Worm (Caenorhabditis elegans) whole organism, L1 larva: ENCODE data around the gene C50C3.12.
A peak's percentile ranks its signal among the peaks of the same experiment; 100 is the strongest.

Source experiments
- C04F5.9 ChIP-seq: sonication (generic microtip); optimal IDR thresholded peaks from 2 replicates; lab custom pipeline; 2016; ENCODE audit warnings: missing genetic modification characterization, missing compliant biosample characterization
- F16B12.6 ChIP-seq: fragments of 150-350 bp; optimal IDR thresholded peaks from 2 replicates; lab custom pipeline; 2014; ENCODE audit warnings: missing biosample characterization, missing genetic modification characterization
- aha-1 ChIP-seq: fragments of 150-350 bp; optimal IDR thresholded peaks from 2 replicates; lab custom pipeline; 2014; ENCODE audit warnings: missing biosample characterization, missing genetic modification characterization
- ama-1 ChIP-seq: fragments of 150-350 bp; optimal IDR thresholded peaks from 2 replicates; lab custom pipeline; 2014
- blmp-1 ChIP-seq: fragments of 150-350 bp; optimal IDR thresholded peaks from 2 replicates; lab custom pipeline; 2014; ENCODE audit warnings: missing biosample characterization, missing genetic modification characterization
- ceh-8 ChIP-seq: fragments of 200-800 bp; sonication (Bioruptor generic); optimal IDR thresholded peaks from 2 replicates; lab custom pipeline; 2018; ENCODE audit warnings: mild to moderate bottlenecking, missing genetic modification characterization, moderate library complexity, missing compliant biosample characterization
- ceh-82 ChIP-seq, 3 experiments: fragments of 150-350 bp in 1 of 3; sonication (generic microtip) in 2 of 3; optimal IDR thresholded peaks; 2 replicates each; lab custom pipeline; 2014 to 2017; ENCODE audit warnings: missing biosample characterization in 3 of 3, missing genetic modification characterization in 3 of 3
- dpl-1 ChIP-seq, 3 experiments: fragments of 150-350 bp in 2 of 3; sonication (generic microtip) in 1 of 3; optimal IDR thresholded peaks; 2 replicates each; lab custom pipeline; 2014 to 2017; ENCODE audit warnings: missing biosample characterization in 3 of 3, missing genetic modification characterization in 3 of 3, missing genetic modification reagents in 3 of 3
- dsc-1 ChIP-seq: sonication (generic microtip); optimal IDR thresholded peaks from 2 replicates; lab custom pipeline; 2016; ENCODE audit warnings: mild to moderate bottlenecking, missing genetic modification characterization, missing compliant biosample characterization
- efl-1 ChIP-seq, 4 experiments: fragments of 150-350 bp; optimal IDR thresholded peaks in 3 of 4; peaks in 1 of 4; 1 replicate in 1 of 4; 2 replicates in 3 of 4; lab custom pipeline; 2014; ENCODE audit warnings: missing biosample characterization in 2 of 4, missing genetic modification characterization in 2 of 4, missing genetic modification reagents in 2 of 4
- egl-13 ChIP-seq: sonication (generic microtip); optimal IDR thresholded peaks from 2 replicates; lab custom pipeline; 2016; ENCODE audit warnings: missing genotype, missing genetic modification reagents, missing genetic modification characterization, missing compliant biosample characterization
- egl-27 ChIP-seq, 2 experiments: fragments of 150-350 bp in 1 of 2; sonication (generic microtip); optimal IDR thresholded peaks; 3 replicates each; lab custom pipeline; 2017 to 2018; ENCODE audit warnings: missing biosample characterization in 2 of 2, missing genetic modification characterization in 2 of 2, missing genetic modification reagents in 2 of 2
- elt-2 ChIP-seq: sonication (generic microtip); optimal IDR thresholded peaks from 2 replicates; lab custom pipeline; 2016; ENCODE audit warnings: missing genetic modification characterization, mild to moderate bottlenecking, inconsistent platforms, missing compliant biosample characterization, missing genetic modification reagents
- fkh-4 ChIP-seq: sonication (generic microtip); optimal IDR thresholded peaks from 2 replicates; lab custom pipeline; 2016; ENCODE audit warnings: missing compliant biosample characterization, missing genetic modification characterization, borderline replicate concordance
- isw-1 ChIP-seq: fragments of 200-800 bp; sonication (Bioruptor generic); IDR thresholded peaks from 2 replicates; pipeline ENCODE4 v1.3.6; 2022; ENCODE audit warnings: missing genetic modification characterization, missing compliant biosample characterization
- lin-13 ChIP-seq: fragments of 150-350 bp; optimal IDR thresholded peaks from 2 replicates; lab custom pipeline; 2014; ENCODE audit warnings: missing biosample characterization, missing genetic modification reagents, missing genetic modification characterization
- lin-14 ChIP-seq: fragments of 200-800 bp; sonication (Bioruptor generic); optimal IDR thresholded peaks from 2 replicates; lab custom pipeline; 2018; ENCODE audit warnings: mild to moderate bottlenecking, missing genetic modification characterization, moderate library complexity, missing compliant biosample characterization
- lin-35 ChIP-seq, 2 experiments: fragments of 150-350 bp; optimal IDR thresholded peaks; 2 replicates each; lab custom pipeline; 2014; ENCODE audit warnings: missing biosample characterization in 2 of 2, missing genetic modification characterization in 2 of 2, missing genetic modification reagents in 2 of 2
- lin-39 ChIP-seq: fragments of 150-350 bp; optimal IDR thresholded peaks from 2 replicates; lab custom pipeline; 2014; ENCODE audit warnings: missing biosample characterization, missing genetic modification reagents, missing genetic modification characterization
- lir-3 ChIP-seq: sonication (generic microtip); optimal IDR thresholded peaks from 2 replicates; lab custom pipeline; 2016; ENCODE audit warnings: mild to moderate bottlenecking, missing genetic modification characterization, moderate library complexity, missing compliant biosample characterization; ENCODE audit not compliant: poor library complexity
- lsy-2 ChIP-seq, 2 experiments: fragments of 150-350 bp; optimal IDR thresholded peaks; 2 replicates each; lab custom pipeline; 2014; ENCODE audit warnings: missing biosample characterization in 2 of 2, missing genetic modification characterization in 2 of 2
- mdl-1 ChIP-seq, 2 experiments: fragments of 150-350 bp; optimal IDR thresholded peaks; 2 replicates each; lab custom pipeline; 2014 to 2017; ENCODE audit warnings: missing biosample characterization in 2 of 2, missing genetic modification characterization in 2 of 2, inconsistent platforms in 1 of 2
- mef-2 ChIP-seq: fragments of 150-350 bp; optimal IDR thresholded peaks from 2 replicates; lab custom pipeline; 2014; ENCODE audit warnings: missing biosample characterization, missing genetic modification characterization
- mep-1 ChIP-seq: fragments of 150-350 bp; optimal IDR thresholded peaks from 2 replicates; lab custom pipeline; 2014; ENCODE audit warnings: missing biosample characterization, missing genetic modification characterization
- nhr-11 ChIP-seq: fragments of 150-350 bp; optimal IDR thresholded peaks from 2 replicates; lab custom pipeline; 2014; ENCODE audit warnings: missing biosample characterization, missing genetic modification characterization
- nhr-19 ChIP-seq: fragments of 200-800 bp; sonication (Bioruptor generic); conservative IDR thresholded peaks from 2 replicates; pipeline ENCODE4 v1.3.6; 2022; ENCODE audit warnings: missing genetic modification characterization, missing compliant biosample characterization
- nhr-237 ChIP-seq: fragments of 150-350 bp; optimal IDR thresholded peaks from 2 replicates; lab custom pipeline; 2014; ENCODE audit warnings: missing biosample characterization, missing genetic modification characterization
- nhr-28 ChIP-seq: fragments of 150-350 bp; optimal IDR thresholded peaks from 2 replicates; lab custom pipeline; 2014; ENCODE audit warnings: missing biosample characterization, missing genetic modification characterization
- nhr-71 ChIP-seq: sonication (generic microtip); optimal IDR thresholded peaks from 2 replicates; lab custom pipeline; 2016; ENCODE audit warnings: mild to moderate bottlenecking, missing genetic modification characterization, moderate library complexity, missing compliant biosample characterization
- nhr-90 ChIP-seq: sonication (generic microtip); optimal IDR thresholded peaks from 2 replicates; lab custom pipeline; 2016; ENCODE audit warnings: mild to moderate bottlenecking, missing genetic modification characterization, missing compliant biosample characterization; ENCODE audit not compliant: poor library complexity
- pag-3 ChIP-seq: sonication (generic microtip); optimal IDR thresholded peaks from 2 replicates; lab custom pipeline; 2017; ENCODE audit warnings: missing genetic modification characterization, mild to moderate bottlenecking, missing compliant biosample characterization, antibody characterized with exemption, borderline replicate concordance; ENCODE audit not compliant: insufficient read depth
- pqm-1 ChIP-seq: sonication (generic microtip); optimal IDR thresholded peaks from 3 replicates; lab custom pipeline; 2017; ENCODE audit warnings: missing biosample characterization, missing genetic modification characterization
- rnt-1 ChIP-seq: sonication (generic microtip); optimal IDR thresholded peaks from 2 replicates; lab custom pipeline; 2016; ENCODE audit warnings: mild to moderate bottlenecking, missing genetic modification characterization, moderate library complexity, missing compliant biosample characterization
- skn-1 ChIP-seq: fragments of 150-350 bp; optimal IDR thresholded peaks from 2 replicates; lab custom pipeline; 2014; ENCODE audit warnings: missing biosample characterization, missing genetic modification characterization
- snu-23 ChIP-seq: sonication (generic microtip); optimal IDR thresholded peaks from 2 replicates; lab custom pipeline; 2016; ENCODE audit warnings: missing genetic modification characterization, missing compliant biosample characterization
- swsn-7 ChIP-seq: sonication (generic microtip); optimal IDR thresholded peaks from 2 replicates; lab custom pipeline; 2016; ENCODE audit warnings: missing genetic modification characterization, missing compliant biosample characterization
- tlp-1 ChIP-seq: fragments of 150-350 bp; optimal IDR thresholded peaks from 2 replicates; lab custom pipeline; 2014; ENCODE audit warnings: missing biosample characterization, missing genetic modification characterization
- unc-86 ChIP-seq: sonication (generic microtip); optimal IDR thresholded peaks from 2 replicates; lab custom pipeline; 2016; ENCODE audit warnings: missing genetic modification characterization, missing compliant biosample characterization
- ztf-11 ChIP-seq, 2 experiments: sonication (generic microtip); optimal IDR thresholded peaks; 2 replicates each; lab custom pipeline; 2016 to 2017; ENCODE audit warnings: missing genetic modification characterization in 2 of 2, missing biosample characterization in 1 of 2, missing compliant biosample characterization in 1 of 2

Gene C50C3.12

DNA sequence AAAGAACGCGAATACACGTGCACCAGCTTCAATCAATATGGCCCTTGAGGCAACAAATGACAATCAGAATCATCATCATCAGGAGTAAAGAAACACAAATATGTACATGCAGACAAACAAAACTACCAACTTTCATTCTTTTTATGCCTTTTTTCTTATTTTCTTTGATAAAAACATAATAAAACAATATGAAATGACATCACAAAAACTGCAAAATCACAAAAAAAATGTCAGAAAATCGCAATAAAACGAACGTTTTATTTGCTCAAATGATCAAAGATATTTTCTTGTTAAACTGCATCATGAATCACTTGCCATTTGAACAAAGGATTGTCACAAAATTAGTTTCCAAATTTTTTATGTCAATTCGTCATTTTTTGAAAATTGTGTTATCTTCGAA is 21.9 kb upstream of the C50C3.12 start:
- TF ChIP-seq nhr-19 (GFP tag; lab: Robert Waterston, UW): no peak
- no peak for TF ChIP-seq F16B12.6 (tag; lab: Kevin White, UChicago)
- no peak for TF ChIP-seq nhr-237 (tag; lab: Kevin White, UChicago)
- no peak for TF ChIP-seq swsn-7
- no peak for TF ChIP-seq isw-1 (GFP tag; lab: Robert Waterston, UW)
- TF ChIP-seq egl-27 (tag; optimal IDR thresholded peaks at IDR 0.05; lab: Kevin White, UChicago): no peak

DNA sequence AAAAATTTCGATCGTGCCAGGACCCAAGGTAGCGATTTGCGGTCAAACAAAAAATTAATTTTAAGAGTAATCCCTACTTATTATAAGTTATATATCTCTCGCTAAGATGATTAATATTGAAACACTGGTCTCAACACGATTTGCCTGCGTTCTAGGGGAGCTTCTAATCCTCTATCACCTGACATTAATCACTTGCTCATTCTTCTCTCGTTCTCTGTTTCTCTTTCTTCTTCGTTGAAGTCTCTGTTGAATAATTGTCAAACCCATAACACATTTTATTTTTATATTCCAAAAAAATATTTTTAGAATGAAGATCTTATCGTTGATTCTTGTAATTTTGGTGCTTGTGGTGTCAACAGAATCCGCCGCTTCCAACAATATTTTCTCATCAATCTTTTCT is 21.2 kb upstream of the C50C3.12 start, which contains the start of gene D2007.1:
D2007.1 (plus strand) TSS at position 301 of the 400 bp plus-strand sequence.
- TF ChIP-seq lir-3 (tag; lab: Kevin White, UChicago) (peak; percentile 11), lsy-2 (tag; optimal IDR thresholded peaks at IDR 0.05; lab: Kevin White, UChicago) (peak in 1 of 2 experiments; percentile 28), dsc-1 (tag; lab: Kevin White, UChicago) (peak; percentile 78), nhr-19 (GFP tag; lab: Robert Waterston, UW) (no peak), skn-1 (tag; lab: Kevin White, UChicago) (no peak), nhr-71 (tag; lab: Kevin White, UChicago) (peak; percentile 28)
- TF ChIP-seq, all 84 proteins: peak for 4

DNA sequence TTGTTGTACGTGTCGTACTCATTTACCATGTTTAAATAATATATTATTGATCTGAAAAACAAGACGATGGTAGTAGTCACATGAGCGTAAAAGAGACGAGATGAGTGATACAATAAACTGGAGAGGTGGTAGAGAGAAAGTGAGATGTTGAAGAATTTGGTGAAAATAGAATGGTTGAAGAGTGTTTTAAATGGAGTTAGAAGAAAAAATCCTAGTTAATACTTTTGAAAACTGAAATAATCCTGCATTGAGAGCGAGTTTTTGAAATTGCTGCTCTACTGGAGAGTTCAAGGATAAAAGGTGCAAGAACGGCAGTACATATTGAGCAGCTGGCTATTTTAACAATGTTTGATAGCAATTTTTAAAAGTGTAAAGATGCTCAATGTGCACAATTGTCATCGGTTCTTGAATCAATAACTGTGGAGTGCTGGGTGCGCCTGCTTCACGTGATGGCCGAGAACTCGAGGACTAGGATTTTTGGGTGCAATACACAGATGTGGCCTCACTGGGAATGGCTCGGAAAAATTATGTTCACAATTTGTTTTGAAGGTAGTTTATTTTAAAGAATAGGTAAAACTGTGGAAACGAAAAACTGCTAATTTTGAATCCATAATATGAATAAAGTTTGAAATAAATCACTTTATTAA is 18.1 kb upstream of the C50C3.12 start, which contains the start of gene atg-13:
atg-13 (minus strand) TSS at position 51 of the 647 bp plus-strand sequence.
- TF ChIP-seq dpl-1 (GFP tag; optimal IDR thresholded peaks at IDR 0.05; lab: Kevin White, UChicago) (peak in 1 of 3 experiments; percentile 15), ceh-82 (tag; optimal IDR thresholded peaks at IDR 0.05; lab: Kevin White, UChicago) (no peak), snu-23 (GFP tag; lab: Kevin White, UChicago) (peak; percentile 17), rnt-1 (tag; lab: Kevin White, UChicago) (peak; percentile 2), egl-13 (no peak), swsn-7 (no peak), tlp-1 (no peak), nhr-90 (tag; lab: Kevin White, UChicago) (no peak), nhr-11 (tag; lab: Kevin White, UChicago) (no peak), C04F5.9 (tag; lab: Kevin White, UChicago) (no peak), mef-2 (no peak), aha-1 (tag; lab: Kevin White, UChicago) (no peak), mep-1 (tag; lab: Kevin White, UChicago) (peak; percentile 48), nhr-28 (tag; lab: Kevin White, UChicago) (no peak), lin-13 (GFP tag; lab: Kevin White, UChicago) (no peak), mdl-1 (tag; optimal IDR thresholded peaks at IDR 0.05; lab: Kevin White, UChicago) (peak in 1 of 2 experiments; percentile 51), lin-14 (GFP tag; lab: Kevin White, UChicago) (peak; percentile 44), lin-39 (tag; lab: Kevin White, UChicago) (no peak), pqm-1 (no peak), nhr-19 (GFP tag; lab: Robert Waterston, UW) (0 out of 2 replicates have a peak, but pooled peaks have one; percentile 7), elt-2 (tag; lab: Kevin White, UChicago) (no peak), ceh-8 (no peak), fkh-4 (tag; lab: Kevin White, UChicago) (no peak), ztf-11 (tag; optimal IDR thresholded peaks at IDR 0.05; lab: Kevin White, UChicago) (no peak), efl-1 (optimal IDR thresholded peaks at IDR 0.05; lab: Kevin White, UChicago) (peak in 1 of 2 experiments; percentile 8), efl-1 (GFP tag; optimal IDR thresholded peaks at IDR 0.05 in 1 of 2; lab: Kevin White, UChicago) (peak; percentile 6 to 73), lin-35 (GFP tag; optimal IDR thresholded peaks at IDR 0.05; lab: Kevin White, UChicago) (peak in 1 of 2 experiments; percentile 18), nhr-71 (tag; lab: Kevin White, UChicago) (peak; percentile 56), blmp-1 (peak; percentile 23), pag-3 (tag; lab: Kevin White, UChicago) (no peak), ama-1 (lab: Kevin White, UChicago) (no peak), nhr-237 (tag; lab: Kevin White, UChicago) (no peak), lir-3 (tag; lab: Kevin White, UChicago) (no peak), unc-86 (tag; lab: Kevin White, UChicago) (no peak)
